Worm (Caenorhabditis elegans) whole organism, L1 larva: ENCODE data around the gene K12H6.6.

ENCODE experiments used
- C04F5.9 ChIP-seq: sonication (generic microtip); optimal IDR thresholded peaks from 2 replicates; lab custom pipeline; 2016; ENCODE audit warnings: missing genetic modification characterization, missing compliant biosample characterization
- C34B4.2 ChIP-seq: sonication (generic microtip); optimal IDR thresholded peaks from 2 replicates; lab custom pipeline; 2017; ENCODE audit warnings: mild to moderate bottlenecking, missing genetic modification characterization, missing compliant biosample characterization
- F16B12.6 ChIP-seq: fragments of 150-350 bp; optimal IDR thresholded peaks from 2 replicates; lab custom pipeline; 2014; ENCODE audit warnings: missing biosample characterization, missing genetic modification characterization
- Y116A8C.19 ChIP-seq: sonication (generic microtip); optimal IDR thresholded peaks from 2 replicates; lab custom pipeline; 2016; ENCODE audit warnings: missing compliant biosample characterization, missing genetic modification characterization, borderline replicate concordance
- aha-1 ChIP-seq: fragments of 150-350 bp; optimal IDR thresholded peaks from 2 replicates; lab custom pipeline; 2014; ENCODE audit warnings: missing biosample characterization, missing genetic modification characterization
- alr-1 ChIP-seq: fragments of 200-800 bp; sonication (Bioruptor generic); optimal IDR thresholded peaks from 2 replicates; lab custom pipeline; 2018; ENCODE audit warnings: borderline replicate concordance, mild to moderate bottlenecking, missing genetic modification characterization, missing compliant biosample characterization
- blmp-1 ChIP-seq: fragments of 150-350 bp; optimal IDR thresholded peaks from 2 replicates; lab custom pipeline; 2014; ENCODE audit warnings: missing biosample characterization, missing genetic modification characterization
- ceh-82 ChIP-seq, 3 experiments: fragments of 150-350 bp in 1 of 3; sonication (generic microtip) in 2 of 3; optimal IDR thresholded peaks; 2 replicates each; lab custom pipeline; 2014 to 2017; ENCODE audit warnings: missing biosample characterization in 3 of 3, missing genetic modification characterization in 3 of 3
- ceh-90 ChIP-seq: sonication (generic microtip); optimal IDR thresholded peaks from 2 replicates; lab custom pipeline; 2016; ENCODE audit warnings: missing genetic modification characterization, missing compliant biosample characterization
- ces-1 ChIP-seq: fragments of 150-350 bp; optimal IDR thresholded peaks from 2 replicates; lab custom pipeline; 2014; ENCODE audit warnings: missing biosample characterization, missing genetic modification reagents, missing genetic modification characterization
- efl-1 ChIP-seq, 4 experiments: fragments of 150-350 bp; optimal IDR thresholded peaks in 3 of 4; peaks in 1 of 4; 1 replicate in 1 of 4; 2 replicates in 3 of 4; lab custom pipeline; 2014; ENCODE audit warnings: missing biosample characterization in 2 of 4, missing genetic modification characterization in 2 of 4, missing genetic modification reagents in 2 of 4
- efl-3 ChIP-seq: fragments of 200-800 bp; sonication (Bioruptor generic); optimal IDR thresholded peaks from 2 replicates; lab custom pipeline; 2018; ENCODE audit warnings: mild to moderate bottlenecking, missing genetic modification characterization, missing compliant biosample characterization
- egl-13 ChIP-seq: sonication (generic microtip); optimal IDR thresholded peaks from 2 replicates; lab custom pipeline; 2016; ENCODE audit warnings: missing genotype, missing genetic modification reagents, missing genetic modification characterization, missing compliant biosample characterization
- egl-27 ChIP-seq, 2 experiments: fragments of 150-350 bp in 1 of 2; sonication (generic microtip); optimal IDR thresholded peaks; 3 replicates each; lab custom pipeline; 2017 to 2018; ENCODE audit warnings: missing biosample characterization in 2 of 2, missing genetic modification characterization in 2 of 2, missing genetic modification reagents in 2 of 2
- elt-3 ChIP-seq, 6 experiments: fragments of 150-350 bp in 1 of 6; sonication (generic microtip); optimal IDR thresholded peaks; 2 replicates each; lab custom pipeline; 2017 to 2018; ENCODE audit warnings: missing biosample characterization in 6 of 6, missing genetic modification characterization in 6 of 6, inconsistent platforms in 1 of 6
- fkh-10 ChIP-seq: sonication (generic microtip); optimal IDR thresholded peaks from 2 replicates; lab custom pipeline; 2017; ENCODE audit warnings: missing biosample characterization, missing genetic modification reagents, missing genetic modification characterization
- fos-1 ChIP-seq: fragments of 150-350 bp; optimal IDR thresholded peaks from 2 replicates; lab custom pipeline; 2014; ENCODE audit warnings: missing biosample characterization, missing genetic modification characterization
- grh-1 ChIP-seq: fragments of 200-800 bp; sonication (Bioruptor generic); IDR thresholded peaks from 2 replicates; pipeline ENCODE4 v1.3.6; 2022; ENCODE audit warnings: missing genetic modification reagents, missing genetic modification characterization, missing compliant biosample characterization
- lin-39 ChIP-seq: fragments of 150-350 bp; optimal IDR thresholded peaks from 2 replicates; lab custom pipeline; 2014; ENCODE audit warnings: missing biosample characterization, missing genetic modification reagents, missing genetic modification characterization
- mdl-1 ChIP-seq, 2 experiments: fragments of 150-350 bp; optimal IDR thresholded peaks; 2 replicates each; lab custom pipeline; 2014 to 2017; ENCODE audit warnings: missing biosample characterization in 2 of 2, missing genetic modification characterization in 2 of 2, inconsistent platforms in 1 of 2
- nhr-11 ChIP-seq: fragments of 150-350 bp; optimal IDR thresholded peaks from 2 replicates; lab custom pipeline; 2014; ENCODE audit warnings: missing biosample characterization, missing genetic modification characterization
- nhr-12 ChIP-seq: sonication (generic microtip); optimal IDR thresholded peaks from 2 replicates; lab custom pipeline; 2017; ENCODE audit warnings: missing biosample characterization, missing genetic modification characterization
- nhr-20 ChIP-seq: sonication (generic microtip); optimal IDR thresholded peaks from 2 replicates; lab custom pipeline; 2016; ENCODE audit warnings: mild to moderate bottlenecking, missing genetic modification characterization, missing compliant biosample characterization
- nhr-28 ChIP-seq: fragments of 150-350 bp; optimal IDR thresholded peaks from 2 replicates; lab custom pipeline; 2014; ENCODE audit warnings: missing biosample characterization, missing genetic modification characterization
- nhr-47 ChIP-seq: sonication (generic microtip); optimal IDR thresholded peaks from 2 replicates; lab custom pipeline; 2016; ENCODE audit warnings: mild to moderate bottlenecking, missing genetic modification characterization, moderate library complexity, missing compliant biosample characterization
- nhr-84 ChIP-seq: sonication (generic microtip); optimal IDR thresholded peaks from 2 replicates; lab custom pipeline; 2017; ENCODE audit warnings: missing biosample characterization, missing genetic modification characterization
- nhr-85 ChIP-seq: sonication (generic microtip); peaks from one replicate; lab custom pipeline; 2016; ENCODE audit warnings: missing genetic modification characterization, inconsistent platforms, missing compliant biosample characterization
- skn-1 ChIP-seq: fragments of 150-350 bp; optimal IDR thresholded peaks from 2 replicates; lab custom pipeline; 2014; ENCODE audit warnings: missing biosample characterization, missing genetic modification characterization
- snpc-4 ChIP-seq: fragments of 150-350 bp; optimal IDR thresholded peaks from 2 replicates; lab custom pipeline; 2014; ENCODE audit warnings: missing biosample characterization, missing genetic modification characterization
- sptf-1 ChIP-seq: fragments of 150-350 bp; optimal IDR thresholded peaks from 2 replicates; lab custom pipeline; 2014; ENCODE audit warnings: missing biosample characterization, missing genetic modification characterization
- tbx-2 ChIP-seq: sonication (generic microtip); optimal IDR thresholded peaks from 2 replicates; lab custom pipeline; 2016; ENCODE audit warnings: missing genetic modification characterization, missing compliant biosample characterization
- tlp-1 ChIP-seq: fragments of 150-350 bp; optimal IDR thresholded peaks from 2 replicates; lab custom pipeline; 2014; ENCODE audit warnings: missing biosample characterization, missing genetic modification characterization
- unc-30 ChIP-seq: sonication (generic microtip); optimal IDR thresholded peaks from 2 replicates; lab custom pipeline; 2017; ENCODE audit warnings: missing biosample characterization, missing genetic modification characterization
- unc-62 ChIP-seq: fragments of 150-350 bp; optimal IDR thresholded peaks from 2 replicates; lab custom pipeline; 2014; ENCODE audit warnings: missing biosample characterization, missing genetic modification reagents, missing genetic modification characterization
- unc-86 ChIP-seq: sonication (generic microtip); optimal IDR thresholded peaks from 2 replicates; lab custom pipeline; 2016; ENCODE audit warnings: missing genetic modification characterization, missing compliant biosample characterization
- zag-1 ChIP-seq: fragments of 150-350 bp; optimal IDR thresholded peaks from 2 replicates; lab custom pipeline; 2014; ENCODE audit warnings: missing biosample characterization, missing genetic modification characterization
- zip-4 ChIP-seq: fragments of 200-800 bp; sonication (Bioruptor generic); optimal IDR thresholded peaks from 2 replicates; lab custom pipeline; 2018; ENCODE audit warnings: mild to moderate bottlenecking, missing genetic modification characterization, moderate library complexity, missing compliant biosample characterization
- ztf-11 ChIP-seq, 2 experiments: sonication (generic microtip); optimal IDR thresholded peaks; 2 replicates each; lab custom pipeline; 2016 to 2017; ENCODE audit warnings: missing genetic modification characterization in 2 of 2, missing biosample characterization in 1 of 2, missing compliant biosample characterization in 1 of 2

K12H6.6 gene

DNA sequence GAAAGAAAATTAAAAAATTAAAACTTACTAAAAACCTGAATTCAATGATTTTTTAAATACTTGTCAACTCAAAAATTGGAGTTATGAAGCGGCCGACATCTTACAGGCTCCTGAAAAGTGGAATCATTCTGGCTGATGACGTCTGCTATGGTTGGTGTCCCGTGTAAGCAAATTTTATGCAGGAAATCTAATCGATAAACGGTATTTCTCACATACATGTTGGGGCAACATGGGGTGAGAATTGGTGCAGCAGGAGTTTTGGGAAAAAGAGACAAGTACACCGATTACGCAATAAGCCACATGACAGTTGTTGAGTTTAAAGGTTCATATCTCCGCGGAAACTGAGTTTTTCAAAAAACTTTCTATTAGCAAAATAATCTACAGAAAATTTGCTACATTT, 15.6 kb downstream of the K12H6.6 start, which contains the start of gene K12H6.2:
Gene K12H6.2, minus strand, starts transcription at position 101 of the 400 bp plus-strand sequence.
- TF ChIP-seq F16B12.6 (tag; lab: Kevin White, UChicago), result no peak
- no peak for TF ChIP-seq efl-3
- no peak for TF ChIP-seq lin-39 (tag; lab: Kevin White, UChicago)
- TF ChIP-seq tbx-2 (tag; lab: Kevin White, UChicago), result no peak
- TF ChIP-seq nhr-28 (tag; lab: Kevin White, UChicago), result no peak
- TF ChIP-seq snpc-4 (tag; lab: Kevin White, UChicago), result no peak
- no peak for TF ChIP-seq skn-1
- no peak for TF ChIP-seq C34B4.2 (tag; lab: Kevin White, UChicago)
- no peak for TF ChIP-seq grh-1 (GFP tag; lab: Robert Waterston, UW)
- TF ChIP-seq ces-1 (GFP tag; lab: Kevin White, UChicago), result no peak
- TF ChIP-seq ceh-90 (tag; lab: Kevin White, UChicago), result no peak
- TF ChIP-seq, all 84 proteins: peak for 0

DNA sequence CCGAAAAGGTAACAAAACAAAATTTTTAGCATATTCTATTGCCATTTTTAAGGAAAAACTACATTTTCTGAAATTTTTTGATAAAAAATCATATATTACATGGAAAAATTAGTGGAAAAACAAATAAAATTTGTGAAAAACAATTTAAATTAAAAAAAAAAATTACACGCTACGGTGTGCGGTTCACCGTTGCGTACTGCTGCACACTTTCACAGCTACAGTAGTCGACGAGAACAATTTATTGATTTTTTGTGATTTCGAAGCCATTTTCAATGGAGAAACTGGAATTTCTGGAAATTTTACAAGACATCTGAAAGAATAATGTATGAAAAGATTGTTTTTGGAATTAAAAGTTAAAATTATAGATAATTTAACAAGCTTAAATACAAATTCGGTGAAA, 16.0 kb downstream of the K12H6.6 start:
- TF ChIP-seq sptf-1 (tag; lab: Kevin White, UChicago) (no peak), nhr-20 (tag; lab: Kevin White, UChicago) (no peak), tlp-1 (no peak), C04F5.9 (no peak), unc-30 (tag; lab: Kevin White, UChicago) (no peak), nhr-28 (tag; lab: Kevin White, UChicago) (no peak), F16B12.6 (tag; lab: Kevin White, UChicago) (no peak), ceh-82 (tag; optimal IDR thresholded peaks at IDR 0.05; lab: Kevin White, UChicago) (no peak)

DNA sequence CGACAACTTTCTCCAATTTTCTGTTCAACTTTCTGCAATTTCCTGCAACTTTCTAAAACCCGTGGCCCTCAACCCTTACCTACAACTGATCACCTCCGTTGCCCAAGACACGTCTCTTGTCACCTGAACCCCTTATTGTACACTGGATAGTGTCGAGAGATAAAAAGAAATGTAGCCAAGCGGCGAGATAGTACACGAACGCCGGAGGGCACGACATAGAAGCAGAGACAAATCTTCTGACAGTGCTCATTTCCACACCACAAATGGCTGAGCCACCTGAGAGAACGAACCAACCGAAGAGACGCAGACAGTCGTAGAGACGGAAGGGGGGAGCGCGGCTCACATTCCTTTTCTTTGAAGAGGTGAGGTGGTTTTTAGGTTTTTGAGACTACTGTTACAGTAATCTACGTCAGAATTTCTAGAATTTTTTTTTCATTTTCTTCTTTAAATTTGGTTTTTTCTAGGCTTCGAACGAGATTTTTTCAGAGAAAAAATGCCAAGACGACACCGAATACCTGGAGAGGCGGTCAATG, 23.3 kb downstream of the K12H6.6 start, which contains the start of gene K12H6.12:
Gene K12H6.12, plus strand, starts transcription at position 483 of the 533 bp plus-strand sequence.
- TF ChIP-seq nhr-28 (tag; lab: Kevin White, UChicago) (no peak), unc-62 (GFP tag; lab: Kevin White, UChicago) (no peak), nhr-11 (peak; percentile 19), ceh-82 (tag; optimal IDR thresholded peaks at IDR 0.05; lab: Kevin White, UChicago) (peak in 1 of 3 experiments; percentile 1), Y116A8C.19 (tag; lab: Kevin White, UChicago) (no peak), elt-3 (tag; optimal IDR thresholded peaks at IDR 0.05; lab: Kevin White, UChicago) (no peak), nhr-12 (tag; lab: Kevin White, UChicago) (no peak), aha-1 (tag; lab: Kevin White, UChicago) (no peak), efl-1 (optimal IDR thresholded peaks at IDR 0.05; lab: Kevin White, UChicago) (peak in 1 of 2 experiments; percentile 28), efl-1 (GFP tag; optimal IDR thresholded peaks at IDR 0.05 in 1 of 2; lab: Kevin White, UChicago) (no peak), ztf-11 (tag; optimal IDR thresholded peaks at IDR 0.05; lab: Kevin White, UChicago) (no peak)

DNA sequence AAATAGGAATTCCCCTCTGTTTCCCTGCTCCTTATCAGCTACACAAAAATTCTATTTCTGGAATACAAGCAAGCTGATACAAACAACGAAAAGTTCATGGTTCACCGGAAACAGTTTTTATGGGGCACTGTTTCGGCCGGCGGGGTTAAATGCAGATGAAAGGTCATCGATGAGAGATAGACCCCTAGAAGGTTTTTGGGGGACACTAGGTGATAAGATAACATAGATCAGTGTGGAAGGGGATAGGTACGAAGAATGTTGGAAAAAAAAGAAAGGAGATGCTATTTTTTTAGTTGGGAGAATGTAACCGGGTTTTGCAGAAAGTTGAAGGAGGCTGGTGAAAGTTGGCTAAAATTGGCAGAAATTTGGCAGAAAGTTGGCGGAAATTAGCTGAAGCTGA, 25.5 kb downstream of the K12H6.6 start:
- TF ChIP-seq fkh-10 (GFP tag; lab: Kevin White, UChicago), result no peak
- TF ChIP-seq nhr-85 (tag; lab: Kevin White, UChicago), result peak; percentile 61
- no peak for TF ChIP-seq alr-1 (tag; lab: Kevin White, UChicago)
- no peak for TF ChIP-seq nhr-47 (tag; lab: Kevin White, UChicago)
- TF ChIP-seq nhr-20 (tag; lab: Kevin White, UChicago), result peak; percentile 0
- no peak for TF ChIP-seq egl-27 (tag; optimal IDR thresholded peaks at IDR 0.05; lab: Kevin White, UChicago)
- no peak for TF ChIP-seq efl-1 (optimal IDR thresholded peaks at IDR 0.05; lab: Kevin White, UChicago)
- TF ChIP-seq efl-1 (GFP tag; optimal IDR thresholded peaks at IDR 0.05 in 1 of 2; lab: Kevin White, UChicago), result no peak
- TF ChIP-seq nhr-84, result no peak
- peak; percentile 18 for TF ChIP-seq blmp-1
- TF ChIP-seq elt-3 (tag; optimal IDR thresholded peaks at IDR 0.05; lab: Kevin White, UChicago), result peak in 1 of 6 experiments; percentile 50
- TF ChIP-seq nhr-11, result no peak
- no peak for TF ChIP-seq zip-4 (GFP tag; lab: Kevin White, UChicago)
- no peak for TF ChIP-seq egl-13 (tag; lab: Kevin White, UChicago)
- no peak for TF ChIP-seq tlp-1
- TF ChIP-seq mdl-1 (tag; optimal IDR thresholded peaks at IDR 0.05; lab: Kevin White, UChicago), result no peak
- no peak for TF ChIP-seq skn-1
- no peak for TF ChIP-seq zag-1
- no peak for TF ChIP-seq unc-86
- TF ChIP-seq fos-1 (tag; lab: Kevin White, UChicago), result no peak
- TF ChIP-seq, all 84 proteins: peak for 4
